Fruit fly (Drosophila melanogaster) whole organism, embryonic: ENCODE data around the gene Reck.

Experiments
- Atf-2 ChIP-seq: fragments of 200-800 bp; sonication (Bioruptor generic); optimal IDR thresholded peaks from 2 replicates; lab custom pipeline; 2016; ENCODE audit warnings: missing biosample characterization, missing genetic modification characterization
- CG11696 ChIP-seq: fragments of 200-800 bp; sonication (Bioruptor generic); IDR thresholded peaks from 2 replicates; pipeline ENCODE4 v1.3.6; 2022; ENCODE audit warnings: missing biosample characterization, missing genetic modification characterization
- CG12155 ChIP-seq: fragments of 200-800 bp; sonication (Bioruptor generic); optimal IDR thresholded peaks from 3 replicates; lab custom pipeline; 2016; ENCODE audit warnings: missing biosample characterization, missing genetic modification characterization
- CG12299 ChIP-seq: fragments of 200-800 bp; sonication (Bioruptor generic); optimal IDR thresholded peaks from 2 replicates; lab custom pipeline; 2018; ENCODE audit warnings: missing biosample characterization, mild to moderate bottlenecking, missing genetic modification characterization
- CG14014 ChIP-seq: fragments of 200-800 bp; sonication (Bioruptor generic); IDR thresholded peaks from 2 replicates; pipeline ENCODE4 v1.3.6; 2022; ENCODE audit warnings: missing biosample characterization, missing genetic modification characterization
- CG15011 ChIP-seq: fragments of 200-800 bp; sonication (Bioruptor generic); optimal IDR thresholded peaks from 3 replicates; lab custom pipeline; 2018; ENCODE audit warnings: missing biosample characterization, mild to moderate bottlenecking, missing genetic modification characterization
- CG1603 ChIP-seq: fragments of 200-800 bp; sonication (Bioruptor generic); optimal IDR thresholded peaks from 2 replicates; lab custom pipeline; 2019; ENCODE audit warnings: missing biosample characterization, mild to moderate bottlenecking, missing genetic modification characterization, moderate library complexity
- CG16813 ChIP-seq: fragments of 200-800 bp; sonication (Bioruptor generic); IDR thresholded peaks from 3 replicates; pipeline ENCODE4 v1.3.6; 2022; ENCODE audit warnings: missing biosample characterization, missing genetic modification characterization; ENCODE audit not compliant: partially characterized antibody
- CG17829 ChIP-seq: fragments of 200-800 bp; optimal IDR thresholded peaks from 2 replicates; lab custom pipeline; 2019; ENCODE audit warnings: missing biosample characterization, mild to moderate bottlenecking, missing genetic modification characterization, moderate library complexity
- CG18011 ChIP-seq: fragments of 200-800 bp; sonication (Bioruptor generic); optimal IDR thresholded peaks from 2 replicates; lab custom pipeline; 2017; ENCODE audit warnings: missing biosample characterization, missing genetic modification characterization, mild to moderate bottlenecking, moderate library complexity, missing genotype
- CG18619 ChIP-seq: fragments of 200-800 bp; sonication (Bioruptor generic); optimal IDR thresholded peaks from 3 replicates; lab custom pipeline; 2017; ENCODE audit warnings: missing biosample characterization, mild to moderate bottlenecking, missing genetic modification characterization
- CG2129 ChIP-seq: fragments of 200-800 bp; sonication (Bioruptor generic); IDR thresholded peaks from 2 replicates; pipeline ENCODE4 v1.3.6; 2022; ENCODE audit warnings: missing biosample characterization, missing genetic modification characterization; ENCODE audit not compliant: partially characterized antibody
- CG2678 ChIP-seq: fragments of 200-800 bp; sonication (Bioruptor generic); optimal IDR thresholded peaks from 3 replicates; lab custom pipeline; 2019; ENCODE audit warnings: missing biosample characterization, mild to moderate bottlenecking, missing genetic modification characterization, moderate library complexity
- CG32532 ChIP-seq: fragments of 200-800 bp; sonication (Bioruptor generic); IDR thresholded peaks from 2 replicates; pipeline ENCODE4 v1.3.6; 2022; ENCODE audit warnings: missing biosample characterization, missing genetic modification characterization
- CG3726 ChIP-seq: fragments of 200-800 bp; sonication (Bioruptor generic); IDR thresholded peaks from 3 replicates; pipeline ENCODE4, ENCODE4 v1.3.6; 2022; ENCODE audit warnings: missing biosample characterization, missing genetic modification characterization
- CG4282 ChIP-seq: fragments of 200-800 bp; sonication (Bioruptor generic); optimal IDR thresholded peaks from 2 replicates; lab custom pipeline; 2016; ENCODE audit warnings: missing biosample characterization, missing genetic modification characterization
- CG4617 ChIP-seq: fragments of 200-800 bp; sonication (Bioruptor generic); optimal IDR thresholded peaks from 3 replicates; lab custom pipeline; 2016; ENCODE audit warnings: missing biosample characterization, missing genetic modification characterization, borderline replicate concordance
- CG6175 ChIP-seq: fragments of 200-800 bp; sonication (Bioruptor generic); IDR thresholded peaks from 3 replicates; pipeline ENCODE4 v1.3.6; 2022; ENCODE audit warnings: missing biosample characterization, missing genetic modification characterization
- CG7786 ChIP-seq: fragments of 200-800 bp; sonication (Bioruptor generic); optimal IDR thresholded peaks from 2 replicates; lab custom pipeline; 2016; ENCODE audit warnings: missing biosample characterization, missing genetic modification characterization
- CG7839 ChIP-seq: fragments of 200-800 bp; sonication (Bioruptor generic); optimal IDR thresholded peaks from 3 replicates; lab custom pipeline; 2018; ENCODE audit warnings: missing biosample characterization, mild to moderate bottlenecking, missing genetic modification characterization, moderate library complexity
- CG8281 ChIP-seq: fragments of 200-800 bp; sonication (Bioruptor generic); optimal IDR thresholded peaks from 2 replicates; lab custom pipeline; 2018; ENCODE audit warnings: missing biosample characterization, mild to moderate bottlenecking, missing genetic modification characterization, moderate library complexity
- CG9817 ChIP-seq: fragments of 200-800 bp; sonication (Bioruptor generic); optimal IDR thresholded peaks from 2 replicates; lab custom pipeline; 2018; ENCODE audit warnings: missing biosample characterization, mild to moderate bottlenecking, missing genetic modification characterization, moderate library complexity
- CTCF ChIP-seq: fragments of 200-800 bp; sonication (Bioruptor generic); optimal IDR thresholded peaks from 2 replicates; lab custom pipeline; 2017; ENCODE audit warnings: missing biosample characterization, mild to moderate bottlenecking, missing genetic modification characterization, moderate library complexity
- Chrac-16 ChIP-seq: fragments of 200-800 bp; sonication (Bioruptor generic); optimal IDR thresholded peaks from 3 replicates; lab custom pipeline; 2016; ENCODE audit warnings: missing biosample characterization, missing genetic modification characterization
- D ChIP-seq, 2 experiments: fragments of 200-800 bp in 1 of 2; fragments of >200 bp in 1 of 2; sonication (Bioruptor generic) in 1 of 2; optimal IDR thresholded peaks; 2 replicates in 1 of 2; 3 replicates in 1 of 2; lab custom pipeline; 2017; ENCODE audit warnings: mild to moderate bottlenecking in 1 of 2, missing biosample characterization in 1 of 2, missing genetic modification characterization in 1 of 2, missing genetic modification reagents in 1 of 2
- D19A ChIP-seq: fragments of 200-800 bp; optimal IDR thresholded peaks from 3 replicates; lab custom pipeline; 2019; ENCODE audit warnings: missing biosample characterization, mild to moderate bottlenecking, missing genetic modification characterization, moderate library complexity
- Dbx ChIP-seq: fragments of 200-800 bp; sonication (Bioruptor generic); IDR thresholded peaks from 3 replicates; pipeline ENCODE4 v1.3.6; 2022; ENCODE audit warnings: missing biosample characterization, missing genetic modification characterization
- Dip2 ChIP-seq: fragments of 200-800 bp; sonication (Bioruptor generic); IDR thresholded peaks from 2 replicates; pipeline ENCODE4 v1.3.6; 2022; ENCODE audit warnings: missing biosample characterization, missing genetic modification characterization
- Dref ChIP-seq: fragments of 200-800 bp; sonication (Bioruptor generic); IDR thresholded peaks from 2 replicates; pipeline ENCODE4 v1.3.6; 2022; ENCODE audit warnings: missing biosample characterization, missing genetic modification characterization
- ERR ChIP-seq: fragments of 200-800 bp; sonication (Bioruptor generic); optimal IDR thresholded peaks from 2 replicates; lab custom pipeline; 2016; ENCODE audit warnings: missing biosample characterization, missing genetic modification characterization
- HHEX ChIP-seq: fragments of 200-800 bp; sonication (Bioruptor generic); optimal IDR thresholded peaks from 3 replicates; lab custom pipeline; 2017; ENCODE audit warnings: missing biosample characterization, mild to moderate bottlenecking, missing genetic modification characterization, missing genetic modification reagents
- HLHmδ ChIP-seq: fragments of 200-800 bp; sonication (Bioruptor generic); optimal IDR thresholded peaks from 2 replicates; lab custom pipeline; 2018; ENCODE audit warnings: missing biosample characterization, mild to moderate bottlenecking, missing genetic modification characterization, moderate library complexity
- Hr39 ChIP-seq: fragments of >200 bp; optimal IDR thresholded peaks from 2 replicates; lab custom pipeline; 2017
- Lpt ChIP-seq: fragments of >200 bp; optimal IDR thresholded peaks from 2 replicates; lab custom pipeline; 2018; ENCODE audit warnings: missing biosample characterization, missing genetic modification characterization
- Optix ChIP-seq: fragments of 200-800 bp; sonication (Bioruptor generic); IDR thresholded peaks from 3 replicates; pipeline ENCODE4 v1.3.6; 2022; ENCODE audit warnings: missing biosample characterization, missing genetic modification characterization
- Ptx1 ChIP-seq: fragments of 200-800 bp; sonication (Bioruptor generic); IDR thresholded peaks from 2 replicates; pipeline ENCODE4 v1.3.6; 2022; ENCODE audit warnings: missing biosample characterization, missing genetic modification characterization
- Six4 ChIP-seq: fragments of 200-800 bp; sonication (Bioruptor generic); optimal IDR thresholded peaks from 2 replicates; lab custom pipeline; 2016; ENCODE audit warnings: missing biosample characterization, missing genetic modification characterization
- Stat92E ChIP-seq, 3 experiments: fragments of >200 bp in 2 of 3; fragments of 200-800 bp in 1 of 3; sonication (Bioruptor generic) in 1 of 3; optimal IDR thresholded peaks; 2 replicates each; lab custom pipeline; 2017 to 2019; ENCODE audit warnings: missing biosample characterization in 3 of 3, missing genetic modification characterization in 3 of 3, mild to moderate bottlenecking in 1 of 3, moderate library complexity in 1 of 3
- az2 ChIP-seq: fragments of 200-800 bp; sonication (Bioruptor generic); optimal IDR thresholded peaks from 3 replicates; lab custom pipeline; 2016; ENCODE audit warnings: missing biosample characterization, missing genetic modification characterization
- cad ChIP-seq: fragments of >200 bp; optimal IDR thresholded peaks from 2 replicates; lab custom pipeline; 2017; ENCODE audit warnings: missing biosample characterization, missing genetic modification characterization
- croc ChIP-seq: fragments of 200-800 bp; sonication (Bioruptor generic); conservative IDR thresholded peaks from 3 replicates; pipeline ENCODE4 v1.3.6; 2022; ENCODE audit warnings: missing biosample characterization, missing genetic modification characterization
- ems ChIP-seq: fragments of 200-800 bp; sonication (Bioruptor generic); optimal IDR thresholded peaks from 3 replicates; lab custom pipeline; 2016; ENCODE audit warnings: missing biosample characterization, missing genetic modification characterization
- hb ChIP-seq: fragments of 200-800 bp; sonication (Bioruptor generic); IDR thresholded peaks from 3 replicates; pipeline ENCODE4 v1.3.6; 2022; ENCODE audit warnings: missing biosample characterization, missing genetic modification characterization; ENCODE audit not compliant: partially characterized antibody
- kah ChIP-seq: fragments of 200-800 bp; sonication (Bioruptor generic); optimal IDR thresholded peaks from 2 replicates; lab custom pipeline; 2018; ENCODE audit warnings: missing biosample characterization, mild to moderate bottlenecking, missing genetic modification characterization
- scrt ChIP-seq: fragments of 200-800 bp; sonication (Bioruptor generic); optimal IDR thresholded peaks from 2 replicates; lab custom pipeline; 2018; ENCODE audit warnings: missing biosample characterization, mild to moderate bottlenecking, missing genetic modification characterization, moderate library complexity
- sd ChIP-seq: fragments of 200-800 bp; sonication (Bioruptor generic); optimal IDR thresholded peaks from 3 replicates; lab custom pipeline; 2018; ENCODE audit warnings: missing biosample characterization, mild to moderate bottlenecking, missing genetic modification characterization, moderate library complexity
- tap ChIP-seq: fragments of 200-800 bp; optimal IDR thresholded peaks from 3 replicates; lab custom pipeline; 2019; ENCODE audit warnings: missing biosample characterization, mild to moderate bottlenecking, missing genetic modification characterization, moderate library complexity
- tll ChIP-seq, 2 experiments: fragments of 200-800 bp in 1 of 2; fragments of >200 bp in 1 of 2; sonication (Bioruptor generic) in 1 of 2; optimal IDR thresholded peaks; 2 replicates each; lab custom pipeline; 2017 to 2019; ENCODE audit warnings: missing biosample characterization in 2 of 2, missing genetic modification characterization in 2 of 2, mild to moderate bottlenecking in 1 of 2, moderate library complexity in 1 of 2
- ttk ChIP-seq: fragments of 200-800 bp; sonication (Bioruptor generic); IDR thresholded peaks from 2 replicates; pipeline ENCODE4 v2.1.2; 2022; ENCODE audit warnings: missing biosample characterization, missing genetic modification characterization
- zen ChIP-seq: fragments of 200-800 bp; sonication (Bioruptor generic); optimal IDR thresholded peaks from 3 replicates; lab custom pipeline; 2018; ENCODE audit warnings: missing biosample characterization, mild to moderate bottlenecking, missing genetic modification characterization, moderate library complexity

The Reck gene

dm6 chr3L:14967691-14968538 lies 45.9 kb downstream of the Reck start (continued):
- TF ChIP-seq tap (tag; lab: Kevin White, UChicago), result no peak
- no peak for TF ChIP-seq scrt (GFP tag; lab: Kevin White, UChicago)
- no peak for TF ChIP-seq CG15011
- TF ChIP-seq az2, result no peak
- no peak for TF ChIP-seq CG9817 (tag; lab: Kevin White, UChicago)
- peak in 1 of 3 experiments; percentile 1 for TF ChIP-seq Stat92E (GFP tag; optimal IDR thresholded peaks at IDR 0.05; lab: Kevin White, UChicago)
- TF ChIP-seq Lpt (GFP tag; lab: Kevin White, UChicago), result no peak
- no peak for TF ChIP-seq CG16813 (GFP tag; lab: Robert Waterston, UW)
- no peak for TF ChIP-seq CG18011 (GFP tag; lab: Kevin White, UChicago)
- TF ChIP-seq Optix (GFP tag; lab: Robert Waterston, UW), result no peak
- TF ChIP-seq CG14014 (GFP tag; lab: Robert Waterston, UW), result no peak
- TF ChIP-seq CG8281 (tag; lab: Kevin White, UChicago), result no peak
- TF ChIP-seq kah (GFP tag; lab: Kevin White, UChicago), result no peak
- TF ChIP-seq CG12299, result no peak
- peak; percentile 97 for TF ChIP-seq zen
- TF ChIP-seq Hr39 (lab: Kevin White, UChicago), result no peak
- no peak for TF ChIP-seq ttk (GFP tag; lab: Robert Waterston, UW)
- no peak for TF ChIP-seq CG32532 (GFP tag; lab: Robert Waterston, UW)
- no peak for TF ChIP-seq hb
- TF ChIP-seq tll (GFP tag; optimal IDR thresholded peaks at IDR 0.05; lab: Kevin White, UChicago), result peak in 1 of 2 experiments; percentile 88
- peak; percentile 92 for TF ChIP-seq D (optimal IDR thresholded peaks at IDR 0.05; lab: Kevin White, UChicago)
- peak; percentile 2 for TF ChIP-seq D (GFP tag; optimal IDR thresholded peaks at IDR 0.05; lab: Kevin White, UChicago)
- no peak for TF ChIP-seq CG1603
- peak; percentile 41 for TF ChIP-seq cad
- no peak for TF ChIP-seq HHEX
- no peak for TF ChIP-seq CG4282 (GFP tag; lab: Kevin White, UChicago)
- TF ChIP-seq ems (GFP tag; lab: Kevin White, UChicago), result no peak
- TF ChIP-seq ERR (GFP tag; lab: Kevin White, UChicago), result no peak
- TF ChIP-seq Six4 (GFP tag; lab: Kevin White, UChicago), result no peak
- no peak for TF ChIP-seq CG12155 (GFP tag; lab: Kevin White, UChicago)
- TF ChIP-seq HLHmδ (GFP tag; lab: Kevin White, UChicago), result no peak
- no peak for TF ChIP-seq Chrac-16 (GFP tag; lab: Kevin White, UChicago)
- TF ChIP-seq CTCF (GFP tag; lab: Kevin White, UChicago), result no peak
- no peak for TF ChIP-seq CG3726
- TF ChIP-seq D19A, result no peak
- TF ChIP-seq croc (GFP tag; lab: Robert Waterston, UW), result no peak
- TF ChIP-seq CG17829 (tag; lab: Kevin White, UChicago), result no peak
- no peak for TF ChIP-seq CG4617 (GFP tag; lab: Kevin White, UChicago)
- TF ChIP-seq sd (tag; lab: Kevin White, UChicago), result no peak
- TF ChIP-seq CG6175 (GFP tag; lab: Robert Waterston, UW), result no peak
- no peak for TF ChIP-seq Ptx1 (GFP tag; lab: Robert Waterston, UW)
- no peak for TF ChIP-seq CG7839 (tag; lab: Kevin White, UChicago)
- TF ChIP-seq CG2129 (GFP tag; lab: Robert Waterston, UW), result no peak
- no peak for TF ChIP-seq Atf-2 (GFP tag; lab: Kevin White, UChicago)
- TF ChIP-seq CG2678 (tag; lab: Kevin White, UChicago), result no peak
- no peak for TF ChIP-seq CG7786 (GFP tag; lab: Kevin White, UChicago)
- no peak for TF ChIP-seq Dref (GFP tag; lab: Robert Waterston, UW)
- TF ChIP-seq Dip2 (GFP tag; lab: Robert Waterston, UW), result no peak
- no peak for TF ChIP-seq CG18619
- no peak for TF ChIP-seq Dbx (GFP tag; lab: Robert Waterston, UW)
- TF ChIP-seq CG11696, result no peak
